Fruit fly (Drosophila melanogaster) whole organism, prepupa: ENCODE data around the gene CG9839.

ENCODE experiments used
- CG10631 ChIP-seq: fragments of 200-800 bp; sonication (Bioruptor generic); optimal IDR thresholded peaks from 2 replicates; lab custom pipeline; 2016; ENCODE audit warnings: missing biosample characterization, missing genetic modification characterization
- CG10669 ChIP-seq: fragments of 200-800 bp; sonication (Bioruptor generic); optimal IDR thresholded peaks from 3 replicates; lab custom pipeline; 2018; ENCODE audit warnings: missing biosample characterization, mild to moderate bottlenecking, missing genetic modification characterization, moderate library complexity
- CG31627 ChIP-seq: fragments of 200-800 bp; sonication (Bioruptor generic); optimal IDR thresholded peaks from 3 replicates; lab custom pipeline; 2016; ENCODE audit warnings: missing biosample characterization, missing genetic modification characterization
- CG34406 ChIP-seq: fragments of 200-800 bp; sonication (Bioruptor generic); optimal IDR thresholded peaks from 3 replicates; lab custom pipeline; 2016; ENCODE audit warnings: missing biosample characterization, missing genetic modification characterization
- CG3919 ChIP-seq: fragments of 200-800 bp; sonication (Bioruptor generic); optimal IDR thresholded peaks from 3 replicates; lab custom pipeline; 2016; ENCODE audit warnings: missing biosample characterization, missing genetic modification characterization
- CG6163 ChIP-seq: fragments of 200-800 bp; sonication (Bioruptor generic); IDR thresholded peaks from 3 replicates; pipeline ENCODE4 v1.3.6; 2022; ENCODE audit warnings: missing biosample characterization, missing genetic modification characterization
- CG6808 ChIP-seq: fragments of 200-800 bp; sonication (Bioruptor generic); optimal IDR thresholded peaks from 3 replicates; lab custom pipeline; 2017; ENCODE audit warnings: missing biosample characterization, missing genetic modification characterization, mild to moderate bottlenecking, moderate library complexity, missing genetic modification reagents
- CG7368 ChIP-seq: fragments of 200-800 bp; sonication (Bioruptor generic); optimal IDR thresholded peaks from 3 replicates; lab custom pipeline; 2016; ENCODE audit warnings: missing biosample characterization, missing genetic modification characterization
- Ets21C ChIP-seq: fragments of 200-800 bp; sonication (Bioruptor generic); optimal IDR thresholded peaks from 3 replicates; lab custom pipeline; 2016; ENCODE audit warnings: missing biosample characterization, missing genetic modification characterization
- Hr4 ChIP-seq: fragments of 200-800 bp; sonication (Bioruptor generic); optimal IDR thresholded peaks from 3 replicates; lab custom pipeline; 2016; ENCODE audit warnings: missing biosample characterization, missing genetic modification characterization
- Met ChIP-seq: fragments of 200-800 bp; sonication (Bioruptor generic); optimal IDR thresholded peaks from 3 replicates; lab custom pipeline; 2016; ENCODE audit warnings: missing biosample characterization, missing genetic modification characterization
- OdsH ChIP-seq: fragments of 200-800 bp; sonication (Bioruptor generic); optimal IDR thresholded peaks from 3 replicates; lab custom pipeline; 2016; ENCODE audit warnings: missing biosample characterization, missing genetic modification characterization
- Sox15 ChIP-seq: fragments of 200-800 bp; sonication (Bioruptor generic); optimal IDR thresholded peaks from 3 replicates; lab custom pipeline; 2016; ENCODE audit warnings: missing biosample characterization, missing genetic modification characterization
- lz ChIP-seq: fragments of 200-800 bp; sonication (Bioruptor generic); optimal IDR thresholded peaks from 3 replicates; lab custom pipeline; 2016; ENCODE audit warnings: missing biosample characterization, missing genetic modification characterization
- pdm3 ChIP-seq: fragments of 200-800 bp; sonication (Bioruptor generic); optimal IDR thresholded peaks from 3 replicates; lab custom pipeline; 2016; ENCODE audit warnings: missing biosample characterization, missing genetic modification characterization
- spab ChIP-seq: fragments of 200-800 bp; sonication (Bioruptor generic); optimal IDR thresholded peaks from 2 replicates; lab custom pipeline; 2017; ENCODE audit warnings: missing biosample characterization, mild to moderate bottlenecking, missing genetic modification characterization, missing genetic modification reagents
- topi ChIP-seq: fragments of 200-800 bp; sonication (Bioruptor generic); optimal IDR thresholded peaks from 3 replicates; lab custom pipeline; 2016; ENCODE audit warnings: missing biosample characterization, missing genetic modification characterization

The CG9839 gene

dm6 chr3R:8769094-8769493 lies 36.5 kb downstream of the CG9839 start, which contains the start of gene CG8236:
CG8236 (plus strand) TSS chr3R:8769394.
- TF ChIP-seq CG7368 (GFP tag; lab: Kevin White, UChicago): no peak
- TF ChIP-seq CG3919 (GFP tag; lab: Kevin White, UChicago): no peak
- TF ChIP-seq CG34406 (GFP tag; lab: Kevin White, UChicago): no peak
- TF ChIP-seq topi (GFP tag; lab: Kevin White, UChicago): no peak
- no peak for TF ChIP-seq CG10669 (GFP tag; lab: Kevin White, UChicago)
- no peak for TF ChIP-seq Met (GFP tag; lab: Kevin White, UChicago)
- TF ChIP-seq CG10631 (GFP tag; lab: Kevin White, UChicago): no peak
- no peak for TF ChIP-seq pdm3 (GFP tag; lab: Kevin White, UChicago)
- no peak for TF ChIP-seq CG31627 (GFP tag; lab: Kevin White, UChicago)
- no peak for TF ChIP-seq Hr4
- TF ChIP-seq Ets21C (GFP tag; lab: Kevin White, UChicago): no peak
- TF ChIP-seq OdsH (GFP tag; lab: Kevin White, UChicago): no peak
- TF ChIP-seq CG6163 (GFP tag; lab: Robert Waterston, UW): no peak
- no peak for TF ChIP-seq spab

DNA sequence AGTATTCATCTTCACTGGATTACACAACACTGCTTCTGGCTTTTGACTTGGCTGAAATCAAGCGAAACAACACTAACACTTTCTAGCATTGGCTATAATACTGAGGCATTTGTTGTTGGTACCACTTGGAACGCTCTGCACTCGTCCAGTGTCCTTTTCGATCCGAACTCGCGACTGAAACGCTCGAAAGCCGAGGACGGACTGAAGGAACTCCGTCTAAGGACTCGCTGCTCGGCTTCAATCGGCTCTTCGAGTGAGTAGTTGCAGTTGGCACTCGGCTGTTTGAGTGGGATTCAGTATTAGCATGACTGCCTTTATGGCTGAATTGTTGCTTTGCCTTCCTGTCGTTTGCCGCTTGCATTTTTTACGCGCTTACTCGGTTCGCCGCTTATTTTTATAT lies 37.6 kb downstream of the CG9839 start, which contains the start of the genes CG34135 and CG11768:
Gene CG34135, minus strand, starts transcription at position 194 of the 400 bp plus-strand sequence.
Gene CG11768, minus strand, starts transcription at position 203 of the 400 bp plus-strand sequence.
- no peak for TF ChIP-seq CG10631 (GFP tag; lab: Kevin White, UChicago)
- no peak for TF ChIP-seq CG6808
- TF ChIP-seq Sox15 (GFP tag; lab: Kevin White, UChicago): no peak
- TF ChIP-seq lz (GFP tag; lab: Kevin White, UChicago): no peak
- TF ChIP-seq topi (GFP tag; lab: Kevin White, UChicago): no peak
- no peak for TF ChIP-seq OdsH (GFP tag; lab: Kevin White, UChicago)
